Fruit fly (Drosophila melanogaster) whole organism, prepupa: ENCODE measurements around the gene Ir7c.

Experiments used
- CG15336 ChIP-seq: fragments of 200-800 bp; sonication (Bioruptor generic); IDR thresholded peaks from 2 replicates; pipeline ENCODE4 v1.3.6; 2022; ENCODE audit warnings: missing biosample characterization, missing genetic modification characterization
- CG3919 ChIP-seq: fragments of 200-800 bp; sonication (Bioruptor generic); optimal IDR thresholded peaks from 3 replicates; lab custom pipeline; 2016; ENCODE audit warnings: missing biosample characterization, missing genetic modification characterization
- CG6792 ChIP-seq: fragments of 200-800 bp; sonication (Bioruptor generic); optimal IDR thresholded peaks from 3 replicates; lab custom pipeline; 2016; ENCODE audit warnings: missing biosample characterization, missing genetic modification characterization
- Eip75B ChIP-seq: fragments of 200-800 bp; sonication (Bioruptor generic); optimal IDR thresholded peaks from 3 replicates; lab custom pipeline; 2016; ENCODE audit warnings: missing biosample characterization, missing genetic modification characterization
- Ets21C ChIP-seq: fragments of 200-800 bp; sonication (Bioruptor generic); optimal IDR thresholded peaks from 3 replicates; lab custom pipeline; 2016; ENCODE audit warnings: missing biosample characterization, missing genetic modification characterization
- Smox ChIP-seq: fragments of 200-800 bp; sonication (Bioruptor generic); optimal IDR thresholded peaks from 3 replicates; lab custom pipeline; 2016; ENCODE audit warnings: missing biosample characterization, missing genetic modification characterization
- Sox14 ChIP-seq: fragments of 200-800 bp; sonication (Bioruptor generic); optimal IDR thresholded peaks from 3 replicates; lab custom pipeline; 2016; ENCODE audit warnings: missing biosample characterization, missing genetic modification characterization
- dsx ChIP-seq: fragments of 200-800 bp; optimal IDR thresholded peaks from 3 replicates; lab custom pipeline; 2019; ENCODE audit warnings: missing biosample characterization, mild to moderate bottlenecking, missing genetic modification characterization, moderate library complexity; ENCODE audit not compliant: poor library complexity, severe bottlenecking
- eg ChIP-seq: fragments of 200-800 bp; sonication (Bioruptor generic); IDR thresholded peaks from 3 replicates; pipeline ENCODE4 v1.3.6; 2022; ENCODE audit warnings: missing biosample characterization, missing genetic modification characterization
- esn ChIP-seq: fragments of 200-800 bp; sonication (Bioruptor generic); optimal IDR thresholded peaks from 2 replicates; lab custom pipeline; 2016; ENCODE audit warnings: missing biosample characterization, mild to moderate bottlenecking, missing genetic modification characterization, moderate library complexity
- net ChIP-seq: fragments of 200-800 bp; sonication (Bioruptor generic); optimal IDR thresholded peaks from 3 replicates; lab custom pipeline; 2016; ENCODE audit warnings: missing biosample characterization, missing genetic modification characterization
- ss ChIP-seq, 2 experiments: fragments of 200-800 bp; sonication (Bioruptor generic); optimal IDR thresholded peaks; 2 replicates in 1 of 2; 3 replicates in 1 of 2; lab custom pipeline; 2017 to 2018; ENCODE audit warnings: mild to moderate bottlenecking in 2 of 2, missing biosample characterization in 2 of 2, missing genetic modification characterization in 2 of 2, moderate library complexity in 1 of 2
- svp ChIP-seq: fragments of 200-800 bp; sonication (Bioruptor generic); peaks from one replicate; lab custom pipeline; 2016; ENCODE audit warnings: missing biosample characterization, missing genetic modification characterization
- topi ChIP-seq: fragments of 200-800 bp; sonication (Bioruptor generic); optimal IDR thresholded peaks from 3 replicates; lab custom pipeline; 2016; ENCODE audit warnings: missing biosample characterization, missing genetic modification characterization

Ir7c gene

dm6 chrX:7920081-7920688 lies 46.0 kb downstream of the Ir7c start, which contains the start of the genes hdm and Ykt6 (continued):
- peak; percentile 80 for TF ChIP-seq esn (GFP tag; lab: Kevin White, UChicago)
- TF ChIP-seq CG3919, result no peak
- peak; percentile 55 for TF ChIP-seq net (GFP tag; lab: Kevin White, UChicago)
- no peak for TF ChIP-seq Smox (GFP tag; lab: Kevin White, UChicago)
- TF ChIP-seq CG6792 (GFP tag; lab: Kevin White, UChicago), result peak; percentile 63
- no peak; the same call in 2 of the 3 replicates for TF ChIP-seq eg (GFP tag; lab: Robert Waterston, UW)
- peak; percentile 65 for TF ChIP-seq Ets21C (GFP tag; lab: Kevin White, UChicago)
- no peak for TF ChIP-seq Eip75B (GFP tag; lab: Kevin White, UChicago)
- peak; percentile 52; the same call in 1 of the 2 replicates for TF ChIP-seq CG15336 (GFP tag; lab: Robert Waterston, UW)

dm6 chrX:7923063-7923462 lies 48.9 kb downstream of the Ir7c start:
- TF ChIP-seq Sox14 (GFP tag; lab: Kevin White, UChicago) (peak; percentile 30), topi (GFP tag; lab: Kevin White, UChicago) (no peak), dsx (peak; percentile 10)

DNA sequence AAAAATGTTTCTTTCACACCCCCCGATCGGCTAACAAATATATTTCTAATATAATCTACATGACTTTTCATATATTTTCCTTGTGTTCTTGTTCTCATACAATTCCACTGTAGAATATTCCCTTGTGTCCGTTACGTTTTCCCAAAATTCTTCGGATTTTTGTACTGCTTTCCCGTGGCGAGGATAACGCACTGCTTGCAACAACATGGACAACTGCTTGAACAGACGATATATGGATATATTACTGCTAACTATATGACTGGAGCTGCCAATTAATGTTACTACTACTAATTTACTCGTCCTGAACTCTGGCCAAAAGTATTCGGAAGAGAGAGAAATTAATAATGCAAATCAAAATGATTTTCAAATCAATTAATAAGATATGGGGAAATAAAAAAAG lies 50.7 kb downstream of the Ir7c start:
- TF ChIP-seq ss (GFP tag; optimal IDR thresholded peaks at IDR 0.05; lab: Kevin White, UChicago) (no peak), svp (peak; percentile 32)
